Fruit fly (Drosophila melanogaster) whole organism, pupa: ENCODE results near the gene Argk2.
A peak's percentile ranks its signal among the peaks of the same experiment; 100 is the strongest.

ENCODE experiments used
- CG10348 ChIP-seq: fragments of 200-800 bp; sonication (Bioruptor generic); IDR thresholded peaks from 2 replicates; pipeline ENCODE4 v1.3.6; 2022; ENCODE audit warnings: missing biosample characterization, missing genetic modification characterization
- CG12605 ChIP-seq: fragments of 200-800 bp; sonication (Bioruptor generic); IDR thresholded peaks from 2 replicates; pipeline ENCODE4 v1.3.6; 2022; ENCODE audit warnings: missing biosample characterization, missing genetic modification characterization
- CG13204 ChIP-seq: fragments of 200-800 bp; sonication (Bioruptor generic); optimal IDR thresholded peaks from 2 replicates; lab custom pipeline; 2018; ENCODE audit warnings: missing biosample characterization, mild to moderate bottlenecking, missing genetic modification characterization, moderate library complexity
- CG14655 ChIP-seq: fragments of 200-800 bp; sonication (Bioruptor generic); optimal IDR thresholded peaks from 3 replicates; lab custom pipeline; 2017; ENCODE audit warnings: mild to moderate bottlenecking, missing biosample characterization, missing genetic modification reagents, missing genetic modification characterization
- CG15710 ChIP-seq: fragments of 200-800 bp; sonication (Bioruptor generic); optimal IDR thresholded peaks from 2 replicates; lab custom pipeline; 2018; ENCODE audit warnings: missing biosample characterization, mild to moderate bottlenecking, missing genetic modification characterization, moderate library complexity
- CG17806 ChIP-seq: fragments of 200-800 bp; sonication (Bioruptor generic); optimal IDR thresholded peaks from 2 replicates; lab custom pipeline; 2018; ENCODE audit warnings: missing biosample characterization, mild to moderate bottlenecking, missing genetic modification characterization, moderate library complexity
- CG32121 ChIP-seq: fragments of 200-800 bp; sonication (Bioruptor generic); IDR thresholded peaks from 2 replicates; pipeline ENCODE4 v1.3.6; 2022; ENCODE audit warnings: missing biosample characterization, missing genetic modification characterization
- CG34367 ChIP-seq: fragments of 200-800 bp; sonication (Bioruptor generic); optimal IDR thresholded peaks from 2 replicates; lab custom pipeline; 2018; ENCODE audit warnings: missing biosample characterization, mild to moderate bottlenecking, missing genetic modification characterization
- CG4496 ChIP-seq: fragments of 200-800 bp; sonication (Bioruptor generic); IDR thresholded peaks from 3 replicates; pipeline ENCODE4 v1.3.6; 2022; ENCODE audit warnings: missing biosample characterization, missing genetic modification characterization
- CG8159 ChIP-seq: fragments of 200-800 bp; sonication (Bioruptor generic); optimal IDR thresholded peaks from 3 replicates; lab custom pipeline; 2018; ENCODE audit warnings: missing biosample characterization, mild to moderate bottlenecking, missing genetic modification characterization, moderate library complexity
- CG8301 ChIP-seq: fragments of 200-800 bp; sonication (Bioruptor generic); optimal IDR thresholded peaks from 2 replicates; lab custom pipeline; 2018; ENCODE audit warnings: missing biosample characterization, mild to moderate bottlenecking, missing genetic modification characterization
- CG9948 ChIP-seq: fragments of 200-800 bp; sonication (Bioruptor generic); optimal IDR thresholded peaks from 2 replicates; lab custom pipeline; 2018; ENCODE audit warnings: missing biosample characterization, mild to moderate bottlenecking, missing genetic modification characterization, moderate library complexity
- D1 ChIP-seq: fragments of 200-800 bp; sonication (Bioruptor generic); optimal IDR thresholded peaks from 2 replicates; lab custom pipeline; 2018; ENCODE audit warnings: missing biosample characterization, mild to moderate bottlenecking, missing genetic modification characterization, moderate library complexity
- EcR ChIP-seq: fragments of 200-800 bp; sonication (Bioruptor generic); optimal IDR thresholded peaks from 3 replicates; lab custom pipeline; 2019; ENCODE audit warnings: missing biosample characterization, missing genetic modification characterization, mild to moderate bottlenecking, moderate library complexity, missing genetic modification reagents
- Ets98B ChIP-seq: fragments of 200-800 bp; sonication (Bioruptor generic); IDR thresholded peaks from 2 replicates; pipeline ENCODE4 v1.3.6; 2022; ENCODE audit warnings: missing biosample characterization, missing genetic modification characterization
- Pif1A ChIP-seq: fragments of 200-800 bp; sonication (Bioruptor generic); optimal IDR thresholded peaks from 3 replicates; lab custom pipeline; 2016; ENCODE audit warnings: missing biosample characterization, missing genetic modification characterization
- Pif1B ChIP-seq: fragments of 200-800 bp; sonication (Bioruptor generic); optimal IDR thresholded peaks from 3 replicates; lab custom pipeline; 2016; ENCODE audit warnings: missing biosample characterization, missing genetic modification characterization
- Snoo ChIP-seq: fragments of 200-800 bp; sonication (Bioruptor generic); optimal IDR thresholded peaks from 3 replicates; lab custom pipeline; 2017; ENCODE audit warnings: missing biosample characterization, mild to moderate bottlenecking, missing genetic modification characterization, inconsistent platforms
- fd96Ca ChIP-seq: fragments of 200-800 bp; sonication (Bioruptor generic); IDR thresholded peaks from 3 replicates; pipeline ENCODE4 v1.3.6; 2022; ENCODE audit warnings: missing biosample characterization, missing genetic modification characterization
- gl ChIP-seq: fragments of 200-800 bp; sonication (Bioruptor generic); optimal IDR thresholded peaks from 2 replicates; lab custom pipeline; 2018; ENCODE audit warnings: missing biosample characterization, mild to moderate bottlenecking, missing genetic modification characterization
- rn ChIP-seq: fragments of 200-800 bp; sonication (Bioruptor generic); IDR thresholded peaks from 2 replicates; pipeline ENCODE4 v1.3.6; 2022; ENCODE audit warnings: missing biosample characterization, missing genetic modification characterization

Argk2 gene

DNA sequence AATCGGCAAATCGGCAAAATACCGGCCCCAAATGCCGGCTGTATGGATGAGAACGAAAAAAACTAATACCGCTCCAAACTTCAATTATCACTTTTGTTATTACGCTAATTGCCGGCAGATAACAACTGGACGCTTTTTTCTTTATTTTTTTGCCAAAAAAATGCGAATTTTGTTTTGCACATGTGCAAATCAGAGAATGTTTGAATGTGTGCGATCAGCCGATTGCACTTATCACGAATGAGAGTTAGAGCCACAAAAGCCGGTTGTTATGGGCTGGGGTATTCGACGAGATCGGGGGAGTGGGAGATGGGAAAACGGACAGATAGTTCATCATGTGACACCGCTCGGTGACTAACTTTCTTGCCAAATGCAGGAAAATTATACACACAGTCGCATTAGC is 16.4 kb downstream of the Argk2 start:
- TF ChIP-seq CG10348 (GFP tag; lab: Robert Waterston, UW) (no peak), CG17806 (tag; lab: Kevin White, UChicago) (no peak), D1 (tag; lab: Kevin White, UChicago) (no peak), EcR (GFP tag; lab: Kevin White, UChicago) (no peak), rn (no peak), Pif1A (GFP tag; lab: Kevin White, UChicago) (no peak), CG12605 (GFP tag; lab: Robert Waterston, UW) (no peak), CG32121 (GFP tag; lab: Robert Waterston, UW) (no peak), CG8301 (tag; lab: Kevin White, UChicago) (no peak), CG34367 (tag; lab: Kevin White, UChicago) (no peak), Pif1B (GFP tag; lab: Kevin White, UChicago) (no peak), CG15710 (no peak)

DNA sequence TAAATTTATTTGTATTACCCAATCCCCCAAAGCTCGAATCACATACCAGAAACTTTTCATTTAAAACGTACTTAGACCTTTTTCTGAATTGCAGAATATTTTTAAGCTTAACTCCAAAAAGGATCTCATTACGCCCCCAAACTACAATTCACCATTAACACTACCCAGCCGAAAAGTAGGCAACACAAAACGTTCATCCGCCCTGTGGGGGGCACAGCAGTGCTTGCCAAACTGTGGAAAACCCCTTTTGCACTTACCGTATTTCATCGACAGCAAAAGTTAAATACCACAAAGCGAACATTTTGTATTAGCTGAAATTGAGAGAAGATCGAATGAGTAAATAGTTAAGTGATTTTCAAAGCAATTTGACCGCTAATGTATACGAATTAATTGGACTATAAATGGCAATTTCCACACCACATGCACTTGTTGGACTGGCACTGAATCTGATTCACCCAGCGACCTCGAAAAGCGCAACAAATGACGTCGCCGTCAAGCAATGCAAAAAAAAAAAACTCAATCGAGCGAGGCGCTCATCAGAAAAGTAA is 17.0 kb downstream of the Argk2 start:
- TF ChIP-seq Ets98B (peak; percentile 9; the same call in 1 of the 2 replicates), CG4496 (GFP tag; lab: Robert Waterston, UW) (no peak)

DNA sequence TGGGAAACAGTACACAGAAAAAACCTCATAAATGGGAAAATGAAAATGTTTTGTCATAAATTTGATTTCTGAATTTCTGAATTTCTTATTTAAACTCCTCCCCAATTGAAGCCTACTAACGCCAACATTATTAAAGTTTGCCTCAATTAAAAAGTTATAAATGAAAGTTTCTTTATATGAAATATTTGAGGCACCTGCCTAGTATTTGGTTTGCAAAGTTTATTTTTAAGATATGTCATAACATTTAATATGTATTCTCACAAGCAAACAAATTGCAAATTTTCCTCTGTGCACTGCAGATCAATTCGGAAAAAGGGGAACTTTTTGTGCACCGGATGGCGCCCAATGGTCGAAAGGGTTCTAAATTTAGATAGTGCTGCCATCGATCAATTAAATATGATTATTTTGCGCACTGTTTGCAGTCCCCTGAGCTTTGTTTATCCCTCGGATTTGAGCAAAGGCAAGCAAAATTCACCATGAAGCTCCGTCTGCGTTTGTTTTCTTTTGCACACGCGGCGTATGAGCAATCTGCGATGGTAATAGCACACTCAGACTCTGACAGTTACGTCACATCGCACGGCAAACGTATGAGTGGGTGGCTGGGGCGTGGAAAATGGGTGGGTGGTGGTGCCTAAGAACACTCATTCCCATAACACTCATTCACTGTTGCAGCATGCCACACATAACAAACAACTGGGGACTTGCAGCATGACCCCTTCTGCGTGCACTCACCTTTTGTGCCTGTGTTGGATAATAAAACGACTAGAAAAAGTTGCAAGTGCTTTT is 17.9 kb downstream of the Argk2 start:
- TF ChIP-seq CG8159 (tag; lab: Kevin White, UChicago), result peak; percentile 42
- TF ChIP-seq CG12605 (GFP tag; lab: Robert Waterston, UW), result 0 out of 2 replicates have a peak, but pooled peaks have one; percentile 15
- TF ChIP-seq rn, result peak; percentile 54
- peak; percentile 29 for TF ChIP-seq EcR (GFP tag; lab: Kevin White, UChicago)
- 0 out of 3 replicates have a peak, but pooled peaks have one; percentile 1 for TF ChIP-seq fd96Ca (GFP tag; lab: Robert Waterston, UW)
- peak; percentile 73 for TF ChIP-seq CG32121 (GFP tag; lab: Robert Waterston, UW)
- TF ChIP-seq D1 (tag; lab: Kevin White, UChicago), result no peak
- TF ChIP-seq CG34367 (tag; lab: Kevin White, UChicago), result peak; percentile 5
- TF ChIP-seq Snoo (tag; lab: Kevin White, UChicago), result no peak
- TF ChIP-seq CG9948 (tag; lab: Kevin White, UChicago), result peak; percentile 46
- no peak for TF ChIP-seq CG13204 (GFP tag; lab: Kevin White, UChicago)
- TF ChIP-seq CG10348 (GFP tag; lab: Robert Waterston, UW), result no peak
- TF ChIP-seq CG15710, result peak; percentile 32
- TF ChIP-seq CG14655, result peak; percentile 76
- TF ChIP-seq CG17806 (tag; lab: Kevin White, UChicago), result peak; percentile 17
- no peak for TF ChIP-seq gl (tag; lab: Kevin White, UChicago)
- peak; percentile 59; the same call in 2 of the 3 replicates for TF ChIP-seq CG4496 (GFP tag; lab: Robert Waterston, UW)
- no peak for TF ChIP-seq Pif1B (GFP tag; lab: Kevin White, UChicago)
- peak; percentile 52 for TF ChIP-seq Pif1A (GFP tag; lab: Kevin White, UChicago)
- peak; percentile 65 for TF ChIP-seq Ets98B
- peak; percentile 71 for TF ChIP-seq CG8301 (tag; lab: Kevin White, UChicago)

DNA sequence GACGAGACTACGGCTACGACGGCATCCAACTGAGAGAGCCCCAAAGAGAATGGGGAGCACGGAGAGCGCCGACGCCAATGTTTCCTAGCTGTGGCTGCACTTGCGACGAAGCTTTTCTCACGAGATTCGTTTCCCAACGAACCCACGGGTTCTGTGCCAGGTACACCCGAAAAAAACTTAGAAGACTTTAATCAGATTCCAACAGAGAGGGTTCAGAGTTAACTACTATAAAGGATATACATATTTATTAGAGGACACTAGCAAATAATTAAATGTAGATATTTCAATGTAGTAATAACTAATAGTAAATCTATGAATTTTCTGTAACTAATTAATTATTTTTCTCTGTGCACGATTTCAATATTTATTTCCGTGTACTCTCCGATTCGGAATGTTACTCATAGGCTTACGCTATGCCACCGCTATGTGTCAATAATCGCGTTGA is 18.8 kb downstream of the Argk2 start, which contains the start of gene Argk1:
Argk1 (minus strand) TSS at position 31 of the 445 bp plus-strand sequence.
- TF ChIP-seq CG15710 (peak; percentile 37), CG13204 (GFP tag; lab: Kevin White, UChicago) (no peak), CG9948 (tag; lab: Kevin White, UChicago) (no peak), CG12605 (GFP tag; lab: Robert Waterston, UW) (peak; percentile 68), CG8159 (tag; lab: Kevin White, UChicago) (no peak), CG32121 (GFP tag; lab: Robert Waterston, UW) (peak; percentile 90), CG10348 (GFP tag; lab: Robert Waterston, UW) (no peak), Ets98B (peak; percentile 74), CG34367 (tag; lab: Kevin White, UChicago) (peak; percentile 18), rn (peak; percentile 36; the same call in 1 of the 2 replicates), CG17806 (tag; lab: Kevin White, UChicago) (no peak), CG8301 (tag; lab: Kevin White, UChicago) (peak; percentile 27), Snoo (tag; lab: Kevin White, UChicago) (no peak), Pif1A (GFP tag; lab: Kevin White, UChicago) (peak; percentile 12), D1 (tag; lab: Kevin White, UChicago) (no peak), CG14655 (peak; percentile 23), fd96Ca (GFP tag; lab: Robert Waterston, UW) (peak; percentile 64; the same call in 2 of the 3 replicates), EcR (GFP tag; lab: Kevin White, UChicago) (no peak), CG4496 (GFP tag; lab: Robert Waterston, UW) (peak; percentile 83), gl (tag; lab: Kevin White, UChicago) (no peak), Pif1B (GFP tag; lab: Kevin White, UChicago) (peak; percentile 22)

dm6 chr3L:9066509-9067021 is 19.3 kb downstream of the Argk2 start:
- TF ChIP-seq CG8301 (tag; lab: Kevin White, UChicago) (no peak), fd96Ca (GFP tag; lab: Robert Waterston, UW) (0 out of 3 replicates have a peak, but pooled peaks have one; percentile 12), EcR (GFP tag; lab: Kevin White, UChicago) (peak; percentile 10), Ets98B (no peak), rn (no peak), Pif1A (GFP tag; lab: Kevin White, UChicago) (no peak), CG14655 (no peak), CG10348 (GFP tag; lab: Robert Waterston, UW) (no peak), CG15710 (no peak), CG17806 (tag; lab: Kevin White, UChicago) (no peak), CG4496 (GFP tag; lab: Robert Waterston, UW) (no peak), gl (tag; lab: Kevin White, UChicago) (no peak)
